Worm (Caenorhabditis elegans): Measurements from ENCODE around the gene F53H4.4.

DNA sequence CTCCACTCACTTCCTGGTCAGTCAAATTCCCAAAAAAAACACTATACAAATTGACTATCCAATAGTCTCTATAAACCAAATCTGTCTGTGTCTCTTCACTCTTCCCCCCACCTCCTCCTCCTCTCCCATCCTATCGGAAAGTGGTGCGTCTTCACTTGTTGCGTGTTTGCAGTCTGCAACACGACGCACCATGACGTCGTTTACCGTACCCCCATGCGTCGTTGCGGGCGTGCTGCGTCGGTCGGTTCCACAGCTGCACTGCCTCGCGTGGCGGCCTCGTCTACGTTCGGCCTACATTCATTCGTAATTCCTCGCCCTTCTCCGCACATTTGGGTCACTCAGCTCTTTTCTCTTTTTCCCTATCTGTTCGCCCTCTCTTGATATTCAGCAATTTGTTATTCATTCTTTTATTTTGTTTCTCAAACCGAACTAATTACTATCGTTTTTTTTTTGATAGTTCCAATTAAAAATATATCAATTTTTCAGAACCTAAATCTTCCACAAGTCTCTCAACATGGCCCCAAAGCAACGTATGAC lies 25.0 kb upstream of the F53H4.4 start, which contains the start of gene serp-1.1:
- TF ChIP-seq nhr-25 (tag; optimal IDR thresholded peaks at IDR 0.05; ENCODE audit: borderline replicate concordance, insufficient read depth) (peak; percentile 98), set-16 (GFP tag; IDR thresholded peaks at IDR 0.05) (peak; percentile 97), pqm-1 (tag; optimal IDR thresholded peaks at IDR 0.05) (peak; percentile 91), nhr-42 (GFP tag; IDR thresholded peaks at IDR 0.05) (peak; percentile 98), vab-7 (GFP tag; IDR thresholded peaks at IDR 0.05) (peak; percentile 93), ama-1 (optimal IDR thresholded peaks at IDR 0.05) (peak; percentile 30), nhr-6 (tag; optimal IDR thresholded peaks at IDR 0.05) (peak; percentile 97), pha-4 (GFP tag; IDR thresholded peaks at IDR 0.05) (peak; percentile 99), pha-4 (tag; optimal IDR thresholded peaks at IDR 0.05) (peak; percentile 51), lin-39 (tag; optimal IDR thresholded peaks at IDR 0.05) (peak; percentile 80), sdz-12 (GFP tag; optimal IDR thresholded peaks at IDR 0.05) (peak; percentile 20), nhr-48 (tag; optimal IDR thresholded peaks at IDR 0.05) (peak; percentile 98), unc-39 (tag; optimal IDR thresholded peaks at IDR 0.05) (peak; percentile 42), nhr-77 (tag; optimal IDR thresholded peaks at IDR 0.05) (peak; percentile 98), nhr-41 (GFP tag; IDR thresholded peaks at IDR 0.05) (peak; percentile 99)
